Worm (Caenorhabditis elegans) whole organism, L4 larva: ENCODE results near the gene F09F9.5.

ENCODE experiments used
- T20F7.1 ChIP-seq: fragments of 200-800 bp; sonication (Bioruptor generic); optimal IDR thresholded peaks from 2 replicates; lab custom pipeline; 2018; ENCODE audit warnings: mild to moderate bottlenecking, missing genetic modification characterization, missing compliant biosample characterization
- T26A8.4 ChIP-seq: fragments of 200-800 bp; sonication (Bioruptor generic); IDR thresholded peaks from 2 replicates; pipeline ENCODE4 v1.3.6; 2022; ENCODE audit warnings: missing genetic modification characterization, missing compliant biosample characterization
- Y105C5A.15 ChIP-seq: fragments of 200-800 bp; sonication (Bioruptor generic); IDR thresholded peaks from 2 replicates; pipeline ENCODE4 v1.3.6; 2022; ENCODE audit warnings: missing genetic modification characterization, missing compliant biosample characterization
- Y75B8A.6 ChIP-seq: fragments of 200-800 bp; sonication (Bioruptor generic); IDR thresholded peaks from 2 replicates; pipeline ENCODE4 v1.3.6; 2022; ENCODE audit warnings: missing genetic modification reagents, missing genetic modification characterization, missing compliant biosample characterization
- ZK337.2 ChIP-seq: fragments of 200-800 bp; sonication (Bioruptor generic); IDR thresholded peaks from 2 replicates; pipeline ENCODE4 v1.3.6; 2022; ENCODE audit warnings: missing genetic modification reagents, missing genetic modification characterization, missing compliant biosample characterization
- aha-1 ChIP-seq: fragments of 150-350 bp; peaks from one replicate; lab custom pipeline; 2014; ENCODE audit warnings: missing biosample characterization, missing genetic modification characterization
- ceh-20 ChIP-seq: fragments of 200-800 bp; sonication (Bioruptor generic); IDR thresholded peaks from 2 replicates; pipeline ENCODE4 v1.3.6; 2022; ENCODE audit warnings: missing genetic modification reagents, missing genetic modification characterization, missing compliant biosample characterization
- ceh-32 ChIP-seq: sonication (generic microtip); optimal IDR thresholded peaks from 2 replicates; lab custom pipeline; 2016; ENCODE audit warnings: mild to moderate bottlenecking, missing genetic modification characterization, missing compliant biosample characterization; ENCODE audit not compliant: poor library complexity
- ceh-62 ChIP-seq: sonication (generic microtip); optimal IDR thresholded peaks from 2 replicates; lab custom pipeline; 2017; ENCODE audit warnings: missing biosample characterization, missing genetic modification characterization
- ceh-82 ChIP-seq: sonication (generic microtip); optimal IDR thresholded peaks from 2 replicates; lab custom pipeline; 2017; ENCODE audit warnings: missing biosample characterization, missing genetic modification characterization
- ces-1 ChIP-seq: fragments of 150-350 bp; sonication (generic microtip); optimal IDR thresholded peaks from 4 replicates; lab custom pipeline; 2014; ENCODE audit warnings: missing biosample characterization, missing genetic modification reagents, missing genetic modification characterization
- daf-19 ChIP-seq: fragments of 200-800 bp; sonication (Bioruptor generic); conservative IDR thresholded peaks from 2 replicates; pipeline ENCODE4 v1.3.6; 2022; ENCODE audit warnings: missing genetic modification characterization, missing compliant biosample characterization
- daf-8 ChIP-seq: fragments of 200-800 bp; sonication (Bioruptor generic); IDR thresholded peaks from 2 replicates; pipeline ENCODE4 v1.3.6; 2022; ENCODE audit warnings: missing genetic modification characterization, missing compliant biosample characterization
- dmd-6 ChIP-seq: fragments of 200-800 bp; sonication (Bioruptor generic); IDR thresholded peaks from 2 replicates; pipeline ENCODE4 v1.3.6; 2022; ENCODE audit warnings: missing genetic modification reagents, missing genetic modification characterization, missing compliant biosample characterization
- dpl-1 ChIP-seq: fragments of 150-350 bp; optimal IDR thresholded peaks from 2 replicates; lab custom pipeline; 2014; ENCODE audit warnings: missing biosample characterization, missing genetic modification reagents, missing genetic modification characterization
- duxl-1 ChIP-seq: sonication (generic microtip); optimal IDR thresholded peaks from 2 replicates; lab custom pipeline; 2016; ENCODE audit warnings: mild to moderate bottlenecking, missing genetic modification characterization, moderate library complexity, missing compliant biosample characterization; ENCODE audit not compliant: poor library complexity
- egl-43 ChIP-seq: fragments of 200-800 bp; sonication (Bioruptor generic); IDR thresholded peaks from 2 replicates; pipeline ENCODE4 v1.3.6; 2022; ENCODE audit warnings: missing genetic modification reagents, missing genetic modification characterization, missing compliant biosample characterization
- hif-1 ChIP-seq, 2 experiments: sonication (generic microtip); optimal IDR thresholded peaks; 2 replicates each; lab custom pipeline; 2016 to 2017; ENCODE audit warnings: missing compliant biosample characterization in 2 of 2, missing genetic modification characterization in 2 of 2, missing genetic modification reagents in 2 of 2, missing genotype in 2 of 2, mild to moderate bottlenecking in 1 of 2
- hlh-11 ChIP-seq: fragments of 200-800 bp; sonication (Bioruptor generic); optimal IDR thresholded peaks from 2 replicates; lab custom pipeline; 2018; ENCODE audit warnings: mild to moderate bottlenecking, missing genetic modification characterization, missing compliant biosample characterization
- hlh-30 ChIP-seq: sonication (generic microtip); optimal IDR thresholded peaks from 2 replicates; lab custom pipeline; 2017; ENCODE audit warnings: antibody characterized with exemption, mild to moderate bottlenecking, missing genetic modification characterization, missing compliant biosample characterization; ENCODE audit not compliant: insufficient read depth
- lin-39 ChIP-seq: fragments of 150-350 bp; optimal IDR thresholded peaks from 2 replicates; lab custom pipeline; 2014; ENCODE audit warnings: missing biosample characterization, missing genetic modification reagents, missing genetic modification characterization
- lir-3 ChIP-seq: sonication (generic microtip); optimal IDR thresholded peaks from 2 replicates; lab custom pipeline; 2016; ENCODE audit warnings: mild to moderate bottlenecking, missing genetic modification characterization, missing compliant biosample characterization
- mdl-1 ChIP-seq, 2 experiments: fragments of 150-350 bp in 1 of 2; sonication (generic microtip) in 1 of 2; optimal IDR thresholded peaks; 2 replicates each; lab custom pipeline; 2014 to 2017; ENCODE audit warnings: missing biosample characterization in 2 of 2, missing genetic modification characterization in 2 of 2
- mep-1 ChIP-seq: fragments of 150-350 bp; sonication (generic microtip); optimal IDR thresholded peaks from 3 replicates; lab custom pipeline; 2014; ENCODE audit warnings: missing biosample characterization, missing genetic modification characterization
- mes-2 ChIP-seq: sonication (generic microtip); optimal IDR thresholded peaks from 2 replicates; lab custom pipeline; 2016; ENCODE audit warnings: missing genotype, mild to moderate bottlenecking, missing genetic modification characterization, missing compliant biosample characterization; ENCODE audit not compliant: poor library complexity, severe bottlenecking
- mxl-3 ChIP-seq: fragments of 200-800 bp; sonication (Bioruptor generic); optimal IDR thresholded peaks from 2 replicates; lab custom pipeline; 2018; ENCODE audit warnings: mild to moderate bottlenecking, missing genetic modification characterization, missing compliant biosample characterization
- nhr-102 ChIP-seq: sonication (generic microtip); optimal IDR thresholded peaks from 2 replicates; lab custom pipeline; 2016; ENCODE audit warnings: mild to moderate bottlenecking, missing genetic modification characterization, moderate library complexity, missing compliant biosample characterization
- nhr-11 ChIP-seq: fragments of 150-350 bp; optimal IDR thresholded peaks from 2 replicates; lab custom pipeline; 2014; ENCODE audit warnings: missing biosample characterization, missing genetic modification characterization
- nhr-237 ChIP-seq: sonication (generic microtip); optimal IDR thresholded peaks from 2 replicates; lab custom pipeline; 2017; ENCODE audit warnings: missing biosample characterization, missing genetic modification characterization
- nhr-42 ChIP-seq: fragments of 200-800 bp; sonication (Bioruptor generic); IDR thresholded peaks from 2 replicates; pipeline ENCODE4 v1.3.6; 2022; ENCODE audit warnings: missing genetic modification characterization, missing compliant biosample characterization
- nhr-48 ChIP-seq: sonication (generic microtip); optimal IDR thresholded peaks from 2 replicates; lab custom pipeline; 2016; ENCODE audit warnings: mild to moderate bottlenecking, missing genetic modification characterization, missing compliant biosample characterization
- nhr-77 ChIP-seq: fragments of 150-350 bp; optimal IDR thresholded peaks from 2 replicates; lab custom pipeline; 2014; ENCODE audit warnings: missing biosample characterization, missing genetic modification characterization
- pqm-1 ChIP-seq: sonication (generic microtip); optimal IDR thresholded peaks from 2 replicates; lab custom pipeline; 2017; ENCODE audit warnings: missing biosample characterization, missing genetic modification characterization
- saeg-2 ChIP-seq: fragments of 200-800 bp; sonication (Bioruptor generic); IDR thresholded peaks from 2 replicates; pipeline ENCODE4 v1.3.6; 2022; ENCODE audit warnings: missing genetic modification reagents, missing genetic modification characterization, missing compliant biosample characterization
- skn-1 ChIP-seq: fragments of 150-350 bp; optimal IDR thresholded peaks from 2 replicates; lab custom pipeline; 2014; ENCODE audit warnings: missing biosample characterization, missing genetic modification characterization
- snpc-1.2 ChIP-seq: fragments of 200-800 bp; sonication (Bioruptor generic); IDR thresholded peaks from 2 replicates; pipeline ENCODE4 v1.3.6; 2022; ENCODE audit warnings: missing genetic modification reagents, missing genetic modification characterization, missing compliant biosample characterization
- snpc-4 ChIP-seq: fragments of 150-350 bp; optimal IDR thresholded peaks from 2 replicates; lab custom pipeline; 2014; ENCODE audit warnings: missing biosample characterization, missing genetic modification characterization
- tra-1 ChIP-seq: fragments of 200-800 bp; sonication (Bioruptor generic); IDR thresholded peaks from 2 replicates; pipeline ENCODE4 v1.3.6; 2022; ENCODE audit warnings: missing genetic modification reagents, missing genetic modification characterization, missing compliant biosample characterization
- unc-39 ChIP-seq: sonication (generic microtip); optimal IDR thresholded peaks from 2 replicates; lab custom pipeline; 2017; ENCODE audit warnings: missing biosample characterization, missing genetic modification characterization
- unc-62 ChIP-seq, 3 experiments: fragments of 150-350 bp in 1 of 3; sonication (generic microtip); optimal IDR thresholded peaks in 2 of 3; peaks in 1 of 3; 1 replicate in 1 of 3; 2 replicates in 2 of 3; lab custom pipeline; 2014 to 2017; ENCODE audit warnings: missing biosample characterization in 3 of 3, missing genetic modification characterization in 3 of 3, missing genetic modification reagents in 3 of 3, missing genotype in 1 of 3
- zfp-2 ChIP-seq: sonication (generic microtip); optimal IDR thresholded peaks from 2 replicates; lab custom pipeline; 2016; ENCODE audit warnings: mild to moderate bottlenecking, missing genetic modification characterization, missing compliant biosample characterization
- zfp-3 ChIP-seq: fragments of 200-800 bp; sonication (Bioruptor generic); conservative IDR thresholded peaks from 2 replicates; pipeline ENCODE4 v1.3.6; 2022; ENCODE audit warnings: missing genetic modification reagents, missing genetic modification characterization, missing compliant biosample characterization
- ztf-11 ChIP-seq: fragments of 150-350 bp; optimal IDR thresholded peaks from 2 replicates; lab custom pipeline; 2014; ENCODE audit warnings: missing biosample characterization, missing genetic modification characterization

Gene F09F9.5

DNA sequence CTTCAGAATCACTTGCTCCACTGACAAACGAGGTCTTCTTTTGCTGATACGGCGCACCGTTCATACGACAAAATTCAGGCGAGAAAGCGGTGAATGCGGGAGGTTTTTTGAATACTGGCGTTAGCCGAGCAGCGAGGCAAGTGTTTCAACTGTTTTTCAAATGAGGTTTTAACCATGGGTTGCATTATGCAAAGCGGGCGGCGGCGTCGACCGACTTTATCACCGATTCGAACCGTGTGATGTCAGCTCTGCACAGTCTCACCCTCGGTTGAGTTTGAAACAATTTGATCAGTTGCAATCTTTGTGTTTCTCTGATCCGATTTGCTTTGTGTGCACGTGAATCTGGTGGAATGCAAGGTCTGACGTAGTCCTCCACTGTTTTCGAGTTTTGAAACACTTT is 17.3 kb upstream of the F09F9.5 start, which contains the start of gene clh-4:
clh-4 (minus strand) TSS at position 101 of the 400 bp plus-strand sequence.
- TF ChIP-seq unc-62 (GFP tag; optimal IDR thresholded peaks at IDR 0.05 in 1 of 2; lab: Kevin White, UChicago), result peak in 1 of 2 experiments; percentile 23
- no peak for TF ChIP-seq unc-62 (tag; optimal IDR thresholded peaks at IDR 0.05; lab: Kevin White, UChicago)
- no peak for TF ChIP-seq Y75B8A.6
- no peak for TF ChIP-seq ceh-32
- 0 out of 2 replicates have a peak, but pooled peaks have one; percentile 15 for TF ChIP-seq T26A8.4 (GFP tag; lab: Robert Waterston, UW)
- TF ChIP-seq egl-43 (GFP tag; lab: Robert Waterston, UW), result peak; percentile 22; the same call in 1 of the 2 replicates
- no peak for TF ChIP-seq hlh-11

DNA sequence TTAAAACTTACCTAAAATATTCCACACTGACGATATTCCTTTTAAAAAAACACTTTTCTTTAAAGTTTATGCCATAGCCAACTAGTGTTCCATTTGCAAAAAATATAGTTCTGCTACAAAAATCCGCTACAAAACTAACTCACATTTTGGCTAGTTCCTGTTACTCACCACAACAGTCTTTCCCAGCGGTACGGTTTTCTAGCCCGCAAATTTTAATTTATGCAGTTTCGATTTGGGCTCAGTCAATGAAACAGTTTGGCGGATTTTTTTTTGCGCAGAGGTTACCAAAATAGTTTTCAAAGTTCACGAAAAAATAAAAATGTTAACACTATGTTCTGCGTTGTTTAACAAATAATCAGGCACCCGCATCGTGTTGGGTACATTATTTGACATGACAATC is 16.5 kb upstream of the F09F9.5 start:
- TF ChIP-seq hif-1 (tag; optimal IDR thresholded peaks at IDR 0.05; lab: Kevin White, UChicago) (peak in 1 of 2 experiments; percentile 22), saeg-2 (no peak), daf-19 (GFP tag; lab: Robert Waterston, UW) (no peak), Y105C5A.15 (GFP tag; lab: Robert Waterston, UW) (no peak), nhr-237 (tag; lab: Kevin White, UChicago) (no peak), dmd-6 (GFP tag; lab: Robert Waterston, UW) (no peak), aha-1 (peak; percentile 94), mep-1 (tag; lab: Kevin White, UChicago) (no peak), nhr-77 (tag; lab: Kevin White, UChicago) (no peak), zfp-2 (tag; lab: Kevin White, UChicago) (no peak), duxl-1 (no peak), pqm-1 (tag; lab: Kevin White, UChicago) (no peak), T20F7.1 (GFP tag; lab: Kevin White, UChicago) (no peak), tra-1 (no peak), unc-39 (tag; lab: Kevin White, UChicago) (no peak), snpc-1.2 (0 out of 2 replicates have a peak, but pooled peaks have one; percentile 16), mdl-1 (tag; optimal IDR thresholded peaks at IDR 0.05; lab: Kevin White, UChicago) (no peak), nhr-42 (GFP tag; lab: Robert Waterston, UW) (no peak), ceh-82 (tag; lab: Kevin White, UChicago) (no peak), T26A8.4 (GFP tag; lab: Robert Waterston, UW) (peak; percentile 21), mes-2 (tag; lab: Kevin White, UChicago) (no peak), skn-1 (tag; lab: Kevin White, UChicago) (no peak), lin-39 (no peak), hlh-11 (no peak), ceh-62 (no peak), hlh-30 (tag; lab: Kevin White, UChicago) (no peak), snpc-4 (tag; lab: Kevin White, UChicago) (no peak), nhr-102 (tag; lab: Kevin White, UChicago) (no peak), egl-43 (GFP tag; lab: Robert Waterston, UW) (no peak)
- TF ChIP-seq, all 104 proteins: peak for 4

DNA sequence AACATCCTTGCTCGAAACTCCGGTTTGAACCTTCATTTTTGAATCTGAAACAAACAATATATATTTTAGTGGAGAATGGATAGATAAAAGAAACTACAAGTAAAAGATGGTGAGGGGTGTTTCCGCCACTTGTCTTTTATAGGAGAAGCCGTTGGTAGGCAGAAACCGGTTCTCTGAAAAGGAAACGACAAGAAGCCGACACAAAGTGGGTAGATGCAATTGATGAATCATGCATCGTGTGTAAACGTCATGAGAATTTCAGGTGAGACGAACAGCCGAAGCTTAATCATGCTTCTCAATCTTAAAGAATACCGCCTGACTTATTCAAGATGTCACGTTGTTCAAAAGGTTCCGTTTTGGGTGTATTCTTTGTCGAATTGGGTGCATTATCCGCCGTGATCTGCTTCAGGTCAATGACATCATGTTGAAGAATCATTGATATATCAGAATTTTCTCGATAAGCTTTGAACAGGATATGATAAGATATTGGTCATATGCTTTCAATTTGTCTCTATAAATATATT is 15.6 kb upstream of the F09F9.5 start, which contains the start of gene R02E4.3:
R02E4.3 (minus strand) TSS at position 51 of the 524 bp plus-strand sequence.
- TF ChIP-seq ZK337.2 (GFP tag; lab: Robert Waterston, UW) (no peak), ces-1 (GFP tag; lab: Kevin White, UChicago) (no peak), hlh-30 (tag; lab: Kevin White, UChicago) (peak; percentile 90), ztf-11 (tag; lab: Kevin White, UChicago) (no peak), dpl-1 (GFP tag; lab: Kevin White, UChicago) (peak; percentile 2), mdl-1 (tag; optimal IDR thresholded peaks at IDR 0.05; lab: Kevin White, UChicago) (peak; percentile 29 to 45), mxl-3 (peak; percentile 21), hlh-11 (peak; percentile 81), aha-1 (peak; percentile 70), lir-3 (no peak), nhr-11 (tag; lab: Kevin White, UChicago) (no peak), daf-8 (GFP tag; lab: Robert Waterston, UW) (no peak), duxl-1 (no peak), zfp-3 (GFP tag; lab: Robert Waterston, UW) (no peak), ceh-20 (GFP tag; lab: Robert Waterston, UW) (no peak), nhr-48 (peak; percentile 98)
